Worm (Caenorhabditis elegans): Measurements from ENCODE around the gene srw-121.

ce11 chrV:3028205-3028604 is 36.8 kb upstream of the srw-121 start, which contains the start of gene asp-7:
- TF ChIP-seq nhr-12 (tag; optimal IDR thresholded peaks at IDR 0.05) (no peak), snpc-4 (tag; optimal IDR thresholded peaks at IDR 0.05) (no peak), ama-1 (optimal IDR thresholded peaks at IDR 0.05) (no peak), ztf-11 (tag; optimal IDR thresholded peaks at IDR 0.05) (no peak), fkh-10 (GFP tag; optimal IDR thresholded peaks at IDR 0.05) (no peak), nhr-25 (tag; optimal IDR thresholded peaks at IDR 0.05) (no peak), ztf-4 (tag; optimal IDR thresholded peaks at IDR 0.05) (no peak), ceh-9 (tag; optimal IDR thresholded peaks at IDR 0.05) (no peak)

All from whole organism, L3 larva.